Fruit fly (Drosophila melanogaster): ENCODE results near the gene CG32512.

The CG32512 gene

DNA sequence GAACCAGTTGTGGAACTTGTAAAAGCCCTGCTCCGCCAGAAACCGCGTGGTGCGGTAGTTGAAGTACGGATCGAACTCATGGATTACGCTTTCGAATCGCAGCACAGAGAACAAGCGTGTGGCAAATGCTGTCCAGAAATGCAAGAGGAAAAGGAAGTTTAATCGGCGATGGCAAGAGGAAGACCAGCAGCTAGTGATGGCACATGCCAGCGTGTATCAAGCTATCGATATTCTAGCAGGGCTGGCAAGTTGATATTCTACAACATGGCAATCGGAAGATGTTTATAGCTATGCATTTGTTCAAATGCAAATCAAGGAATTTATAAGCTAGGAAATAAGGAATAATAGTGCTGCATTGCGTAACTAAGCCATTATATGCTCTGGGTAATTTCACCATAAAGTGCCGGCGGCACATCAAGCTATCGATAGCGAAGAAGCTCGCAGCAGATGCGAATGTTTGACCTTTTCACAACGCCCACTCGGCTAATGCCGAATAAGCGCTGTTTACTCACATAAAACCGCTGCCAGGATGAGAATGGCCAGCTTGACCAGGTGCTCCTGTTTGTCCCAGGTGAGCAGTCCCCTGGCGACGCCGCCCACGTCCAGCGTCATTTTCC lies 14.1 kb downstream of the CG32512 start (continued):
- peak; percentile 92 for TF ChIP-seq sens (GFP tag)
- TF ChIP-seq Sry-β (GFP tag; optimal IDR thresholded peaks at IDR 0.05) = peak; percentile 57
- TF ChIP-seq dmrt11E (tag; optimal IDR thresholded peaks at IDR 0.05) = peak; percentile 55
- TF ChIP-seq PHDP (tag; optimal IDR thresholded peaks at IDR 0.05) = peak; percentile 78
- peak; percentile 66 for TF ChIP-seq grau (tag; optimal IDR thresholded peaks at IDR 0.05)
- peak; percentile 33 for TF ChIP-seq fd102C (GFP tag; optimal IDR thresholded peaks at IDR 0.05)
- TF ChIP-seq Dref (GFP tag; IDR thresholded peaks at IDR 0.05) = peak; percentile 88
- TF ChIP-seq CG4617 (GFP tag; optimal IDR thresholded peaks at IDR 0.05; ENCODE audit: borderline replicate concordance) = peak; percentile 43
- peak; percentile 20 for TF ChIP-seq Blimp-1 (GFP tag; optimal IDR thresholded peaks at IDR 0.05)
- peak; percentile 61 for TF ChIP-seq ems (GFP tag; optimal IDR thresholded peaks at IDR 0.05)
- peak; percentile 43 for TF ChIP-seq fd96Cb (tag; optimal IDR thresholded peaks at IDR 0.05)
- TF ChIP-seq en (GFP tag; optimal IDR thresholded peaks at IDR 0.05) = peak; percentile 41
- peak; percentile 87 for TF ChIP-seq amos (GFP tag; IDR thresholded peaks at IDR 0.05; ENCODE audit: partially characterized antibody)

DNA sequence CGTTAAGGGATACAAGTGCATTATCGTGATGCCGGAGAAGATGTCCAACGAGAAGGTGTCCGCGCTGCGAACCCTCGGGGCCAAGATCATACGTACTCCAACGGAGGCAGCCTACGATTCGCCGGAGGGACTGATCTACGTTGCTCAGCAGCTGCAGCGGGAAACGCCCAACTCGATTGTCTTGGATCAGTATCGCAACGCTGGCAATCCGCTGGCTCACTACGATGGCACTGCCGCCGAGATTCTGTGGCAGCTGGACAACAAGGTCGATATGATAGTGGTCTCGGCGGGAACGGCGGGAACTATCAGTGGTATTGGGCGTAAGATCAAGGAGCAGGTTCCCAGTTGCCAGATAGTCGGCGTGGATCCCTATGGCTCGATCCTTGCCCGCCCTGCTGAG lies 19.6 kb downstream of the CG32512 start:
- TF ChIP-seq CG7963 (GFP tag; IDR thresholded peaks at IDR 0.05; ENCODE audit: partially characterized antibody) (no peak), CG8388 (GFP tag; optimal IDR thresholded peaks at IDR 0.05) (no peak), CG11560 (tag; IDR thresholded peaks at IDR 0.05) (no peak), CG14014 (GFP tag; IDR thresholded peaks at IDR 0.05) (no peak), eyg (GFP tag; optimal IDR thresholded peaks at IDR 0.05) (no peak), Trl (optimal IDR thresholded peaks at IDR 0.05) (no peak), Trl (GFP tag; optimal IDR thresholded peaks at IDR 0.05) (no peak), twi (tag; optimal IDR thresholded peaks at IDR 0.05) (no peak)

dm6 chrX:21046141-21046540 lies 21.2 kb downstream of the CG32512 start:
- TF ChIP-seq GATAe (GFP tag; conservative IDR thresholded peaks at IDR 0.05) (0 out of 2 replicates have a peak, but pooled peaks have one; percentile 11), sens (GFP tag) (peak; percentile 38), row (GFP tag; IDR thresholded peaks at IDR 0.05) (peak; percentile 30; the same call in 2 of the 3 replicates), sens-2 (GFP tag; IDR thresholded peaks at IDR 0.05) (peak; percentile 63), Rfx (GFP tag; IDR thresholded peaks at IDR 0.05) (no peak; the same call in 1 of the 2 replicates), CG13624 (GFP tag; optimal IDR thresholded peaks at IDR 0.05) (no peak), mirr (GFP tag; optimal IDR thresholded peaks at IDR 0.05) (peak; percentile 26), Hey (tag; optimal IDR thresholded peaks at IDR 0.05) (peak; percentile 45), exex (tag; optimal IDR thresholded peaks at IDR 0.05) (peak; percentile 71), CG10366 (GFP tag; IDR thresholded peaks at IDR 0.05) (no peak)

DNA sequence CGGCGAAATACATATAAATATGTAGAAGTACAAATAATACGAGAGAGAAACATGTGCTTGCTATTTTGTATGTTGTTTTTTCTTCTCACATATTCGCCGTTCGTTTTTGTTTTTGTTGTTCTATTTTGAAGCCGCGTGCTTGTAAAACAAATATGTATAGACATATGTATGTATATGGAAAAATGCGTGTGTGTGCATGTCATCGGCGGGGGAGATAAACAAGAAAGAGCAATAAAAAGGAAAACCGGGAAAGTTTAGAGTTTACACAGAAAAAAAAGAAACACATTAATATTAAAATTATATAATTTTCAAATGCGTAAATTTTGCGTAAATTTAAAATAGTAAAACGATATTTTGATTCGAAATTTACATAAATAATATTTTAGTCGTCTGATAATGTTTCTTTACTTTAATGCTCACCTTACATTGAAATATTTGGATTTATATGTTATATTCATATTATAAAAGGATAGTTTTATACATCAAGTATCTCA lies 21.8 kb downstream of the CG32512 start:
- no peak for TF ChIP-seq Usf (GFP tag; optimal IDR thresholded peaks at IDR 0.05)
- TF ChIP-seq crp (GFP tag; optimal IDR thresholded peaks at IDR 0.05) = no peak
- TF ChIP-seq CG3163 (GFP tag; optimal IDR thresholded peaks at IDR 0.05) = no peak
- TF ChIP-seq Rfx (GFP tag; IDR thresholded peaks at IDR 0.05) = no peak; the same call in 1 of the 2 replicates
- TF ChIP-seq CG18262 (tag; optimal IDR thresholded peaks at IDR 0.05) = peak; percentile 76
- no peak for TF ChIP-seq CG34422 (GFP tag; IDR thresholded peaks at IDR 0.05)
- TF ChIP-seq prd (optimal IDR thresholded peaks at IDR 0.05) = no peak
- TF ChIP-seq prd (GFP tag; IDR thresholded peaks at IDR 0.05) = no peak
- no peak for TF ChIP-seq BtbVII (GFP tag; optimal IDR thresholded peaks at IDR 0.05)
- peak; percentile 39 for TF ChIP-seq CG10267 (tag; optimal IDR thresholded peaks at IDR 0.05)
- peak; percentile 46 to 72 for TF ChIP-seq bsh (GFP tag; optimal IDR thresholded peaks at IDR 0.05)
- TF ChIP-seq cg (GFP tag; optimal IDR thresholded peaks at IDR 0.05) = peak; percentile 79
- TF ChIP-seq E2f1 (GFP tag; IDR thresholded peaks at IDR 0.05) = peak; percentile 24; the same call in 1 of the 2 replicates
- no peak for TF ChIP-seq ERR (GFP tag; optimal IDR thresholded peaks at IDR 0.05)
- no peak for TF ChIP-seq CG30020 (tag; optimal IDR thresholded peaks at IDR 0.05)
- peak; percentile 58 for TF ChIP-seq gem (tag; optimal IDR thresholded peaks at IDR 0.05)
- no peak for TF ChIP-seq Hmx (GFP tag; optimal IDR thresholded peaks at IDR 0.05)
- TF ChIP-seq CG2116 (GFP tag; optimal IDR thresholded peaks at IDR 0.05) = no peak

All from whole organism, embryonic.